Worm (Caenorhabditis elegans) whole organism, mixed stage, embryonic: Measurements from ENCODE around the gene F44D12.6.

ENCODE experiments used
- bed-3 ChIP-seq: fragments of 200-800 bp; sonication (Bioruptor generic); optimal IDR thresholded peaks from 3 replicates; lab custom pipeline; 2018; ENCODE audit warnings: mild to moderate bottlenecking, missing genetic modification characterization, moderate library complexity, missing compliant biosample characterization
- blmp-1 ChIP-seq: fragments of 150-350 bp; optimal IDR thresholded peaks from 2 replicates; lab custom pipeline; 2014; ENCODE audit warnings: missing biosample characterization, missing genetic modification characterization
- ces-1 ChIP-seq: fragments of 150-350 bp; optimal IDR thresholded peaks from 2 replicates; lab custom pipeline; 2014; ENCODE audit warnings: missing biosample characterization, missing genetic modification reagents, missing genetic modification characterization
- lin-13 ChIP-seq: fragments of 150-350 bp; optimal IDR thresholded peaks from 2 replicates; lab custom pipeline; 2014; ENCODE audit warnings: missing biosample characterization, missing genetic modification characterization
- lsy-2 ChIP-seq: fragments of 150-350 bp; optimal IDR thresholded peaks from 2 replicates; lab custom pipeline; 2014; ENCODE audit warnings: missing biosample characterization, missing genetic modification characterization
- mep-1 ChIP-seq: fragments of 150-350 bp; optimal IDR thresholded peaks from 2 replicates; lab custom pipeline; 2017; ENCODE audit warnings: missing biosample characterization, missing genetic modification reagents, missing genetic modification characterization, inconsistent platforms
- snpc-4 ChIP-seq: fragments of 150-350 bp; optimal IDR thresholded peaks from 2 replicates; lab custom pipeline; 2014; ENCODE audit warnings: missing biosample characterization, missing genetic modification characterization
- sptf-1 ChIP-seq: sonication (generic microtip); optimal IDR thresholded peaks from 2 replicates; lab custom pipeline; 2017; ENCODE audit warnings: mild to moderate bottlenecking, missing genetic modification characterization, moderate library complexity, missing compliant biosample characterization
- unc-62 ChIP-seq: fragments of 150-350 bp; optimal IDR thresholded peaks from 2 replicates; lab custom pipeline; 2014; ENCODE audit warnings: missing biosample characterization, missing genetic modification reagents, missing genetic modification characterization
- ztf-11 ChIP-seq: fragments of 150-350 bp; optimal IDR thresholded peaks from 2 replicates; lab custom pipeline; 2014; ENCODE audit warnings: missing biosample characterization, missing genetic modification characterization

- TF ChIP-seq lsy-2 (tag; lab: Kevin White, UChicago), result no peak
- TF ChIP-seq snpc-4 (tag; lab: Kevin White, UChicago), result no peak
- no peak for TF ChIP-seq ces-1 (GFP tag; lab: Kevin White, UChicago)
- TF ChIP-seq blmp-1 (tag; lab: Kevin White, UChicago), result no peak
- TF ChIP-seq unc-62 (GFP tag; lab: Kevin White, UChicago), result no peak
- no peak for TF ChIP-seq bed-3 (GFP tag; lab: Kevin White, UChicago)
- no peak for TF ChIP-seq lin-13 (tag; lab: Kevin White, UChicago)
- no peak for TF ChIP-seq ztf-11 (tag; lab: Kevin White, UChicago)
- TF ChIP-seq mep-1, result no peak
- no peak for TF ChIP-seq sptf-1 (tag; lab: Kevin White, UChicago)
Measured at ce11 chrIV:10048268-10048667, 15.1 kb downstream of the F44D12.6 start.
